Worm (Caenorhabditis elegans) whole organism, L4 larva: ENCODE data around the gene cal-3.

ENCODE experiments used
- arid-1 ChIP-seq: fragments of 200-800 bp; sonication (Bioruptor generic); conservative IDR thresholded peaks from 2 replicates; pipeline ENCODE4 v1.3.6; 2022; ENCODE audit warnings: missing genetic modification reagents, missing genetic modification characterization, missing compliant biosample characterization
- lsy-2 ChIP-seq, 2 experiments: fragments of 150-350 bp in 1 of 2; sonication (generic microtip) in 1 of 2; optimal IDR thresholded peaks; 2 replicates each; lab custom pipeline; 2014 to 2017; ENCODE audit warnings: missing biosample characterization in 2 of 2, missing genetic modification characterization in 2 of 2
- nhr-76 ChIP-seq: fragments of 150-350 bp; optimal IDR thresholded peaks from 2 replicates; lab custom pipeline; 2014; ENCODE audit warnings: missing biosample characterization, missing genetic modification characterization

- TF ChIP-seq nhr-76 (tag; lab: Kevin White, UChicago) (no peak), lsy-2 (tag; optimal IDR thresholded peaks at IDR 0.05; lab: Kevin White, UChicago) (no peak), arid-1 (GFP tag; lab: Robert Waterston, UW) (no peak)
Observed at ce11 chrIV:3841607-3842006, 6.6 kb upstream of the cal-3 start.
